Worm (Caenorhabditis elegans): ENCODE data around the gene mpst-4.

DNA sequence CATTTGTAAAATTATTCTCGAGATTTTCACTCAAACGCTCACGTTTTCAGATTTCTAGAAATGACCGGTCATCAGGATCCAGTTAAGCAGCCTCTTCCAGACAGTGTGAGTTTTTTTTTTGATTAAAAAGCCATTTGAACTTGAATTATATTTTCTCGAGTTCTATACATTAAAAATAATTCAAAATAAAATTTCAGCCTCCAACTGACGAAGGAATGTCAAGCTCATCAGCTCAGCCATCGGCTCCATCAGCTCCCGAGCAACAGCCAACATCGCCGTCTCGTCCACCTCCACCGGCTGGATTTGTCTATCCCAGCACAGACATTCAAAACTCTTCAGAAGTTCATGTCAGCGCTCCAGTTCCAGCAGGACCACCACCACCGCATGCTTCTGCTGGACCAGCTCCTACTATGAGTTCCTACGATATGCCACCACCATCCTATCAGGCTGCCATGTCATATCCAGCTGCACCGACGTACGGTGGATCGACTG lies 5.3 kb downstream of the mpst-4 start, which contains the start of gene F11G11.5:
- TF ChIP-seq nhr-237 (tag; optimal IDR thresholded peaks at IDR 0.05) (no peak), fos-1 (tag; optimal IDR thresholded peaks at IDR 0.05) (no peak)

Data from whole organism, L2 larva.